Worm (Caenorhabditis elegans) whole organism, L1 larva: ENCODE measurements around the gene F43C11.8.

Source experiments
- ama-1 ChIP-seq: fragments of 150-350 bp; optimal IDR thresholded peaks from 2 replicates; lab custom pipeline; 2014
- blmp-1 ChIP-seq: fragments of 150-350 bp; optimal IDR thresholded peaks from 2 replicates; lab custom pipeline; 2014; ENCODE audit warnings: missing biosample characterization, missing genetic modification characterization
- ceh-90 ChIP-seq: sonication (generic microtip); optimal IDR thresholded peaks from 2 replicates; lab custom pipeline; 2016; ENCODE audit warnings: missing genetic modification characterization, missing compliant biosample characterization
- ces-1 ChIP-seq: fragments of 150-350 bp; optimal IDR thresholded peaks from 2 replicates; lab custom pipeline; 2014; ENCODE audit warnings: missing biosample characterization, missing genetic modification reagents, missing genetic modification characterization
- fkh-4 ChIP-seq: sonication (generic microtip); optimal IDR thresholded peaks from 2 replicates; lab custom pipeline; 2016; ENCODE audit warnings: missing compliant biosample characterization, missing genetic modification characterization, borderline replicate concordance
- lin-14 ChIP-seq: fragments of 200-800 bp; sonication (Bioruptor generic); optimal IDR thresholded peaks from 2 replicates; lab custom pipeline; 2018; ENCODE audit warnings: mild to moderate bottlenecking, missing genetic modification characterization, moderate library complexity, missing compliant biosample characterization
- mep-1 ChIP-seq: fragments of 150-350 bp; optimal IDR thresholded peaks from 2 replicates; lab custom pipeline; 2014; ENCODE audit warnings: missing biosample characterization, missing genetic modification characterization
- nhr-28 ChIP-seq: fragments of 150-350 bp; optimal IDR thresholded peaks from 2 replicates; lab custom pipeline; 2014; ENCODE audit warnings: missing biosample characterization, missing genetic modification characterization
- nhr-76 ChIP-seq: sonication (generic microtip); optimal IDR thresholded peaks from 2 replicates; lab custom pipeline; 2017; ENCODE audit warnings: missing biosample characterization, missing genetic modification characterization
- nhr-77 ChIP-seq: fragments of 150-350 bp; optimal IDR thresholded peaks from 2 replicates; lab custom pipeline; 2014; ENCODE audit warnings: missing biosample characterization, missing genetic modification characterization
- nhr-90 ChIP-seq: sonication (generic microtip); optimal IDR thresholded peaks from 2 replicates; lab custom pipeline; 2016; ENCODE audit warnings: mild to moderate bottlenecking, missing genetic modification characterization, missing compliant biosample characterization; ENCODE audit not compliant: poor library complexity
- snpc-4 ChIP-seq: fragments of 150-350 bp; optimal IDR thresholded peaks from 2 replicates; lab custom pipeline; 2014; ENCODE audit warnings: missing biosample characterization, missing genetic modification characterization
- ztf-4 ChIP-seq: fragments of 150-350 bp; optimal IDR thresholded peaks from 2 replicates; lab custom pipeline; 2014; ENCODE audit warnings: missing biosample characterization, missing genetic modification characterization

ce11 chrII:2340974-2341373 lies 8.7 kb downstream of the F43C11.8 start:
- TF ChIP-seq ceh-90 (tag; lab: Kevin White, UChicago) (no peak), lin-14 (GFP tag; lab: Kevin White, UChicago) (peak; percentile 61), nhr-90 (tag; lab: Kevin White, UChicago) (no peak), nhr-28 (no peak), mep-1 (peak; percentile 35), fkh-4 (no peak), nhr-77 (no peak), ztf-4 (tag; lab: Kevin White, UChicago) (no peak), ama-1 (lab: Kevin White, UChicago) (no peak), ces-1 (no peak), nhr-76 (tag; lab: Kevin White, UChicago) (no peak), snpc-4 (tag; lab: Kevin White, UChicago) (no peak), blmp-1 (tag; lab: Kevin White, UChicago) (no peak)
